Worm (Caenorhabditis elegans): ENCODE measurements around the gene sea-1.

Gene sea-1

DNA sequence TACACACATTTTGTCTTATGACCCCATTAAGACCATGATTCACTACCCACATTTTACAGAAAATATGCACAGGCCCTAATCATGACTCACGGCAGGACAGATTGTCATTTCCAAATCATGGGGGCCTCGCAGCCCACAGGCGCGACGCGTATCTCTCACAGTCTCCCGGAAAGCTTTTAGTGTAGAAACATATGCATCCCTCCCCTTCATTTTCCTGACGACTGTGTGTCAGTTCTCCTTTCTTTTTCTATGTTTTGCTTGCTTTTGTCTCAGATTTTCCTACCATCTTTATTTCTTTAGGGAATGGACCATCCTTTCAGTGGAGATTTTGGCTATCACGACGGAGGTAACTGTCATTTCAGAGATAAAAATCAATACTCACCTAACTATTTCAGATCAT lies 32.2 kb downstream of the sea-1 start, which contains the start of gene M151.1:
M151.1 (plus strand) TSS at position 301 of the 400 bp plus-strand sequence.
- no peak for TF ChIP-seq klf-2 (GFP tag; conservative IDR thresholded peaks at IDR 0.05)
- no peak for TF ChIP-seq med-1 (GFP tag; optimal IDR thresholded peaks at IDR 0.05; ENCODE audit: insufficient read depth)
- TF ChIP-seq ztf-23 (GFP tag; IDR thresholded peaks at IDR 0.05) = no peak
- no peak for TF ChIP-seq T22C8.4 (GFP tag; IDR thresholded peaks at IDR 0.05)
- TF ChIP-seq ztf-29 (GFP tag; IDR thresholded peaks at IDR 0.05) = no peak
- TF ChIP-seq tab-1 (GFP tag; IDR thresholded peaks at IDR 0.05) = no peak
- no peak for TF ChIP-seq ref-1 (GFP tag; conservative IDR thresholded peaks at IDR 0.05)
- no peak for TF ChIP-seq cog-1 (tag; optimal IDR thresholded peaks at IDR 0.05)

DNA sequence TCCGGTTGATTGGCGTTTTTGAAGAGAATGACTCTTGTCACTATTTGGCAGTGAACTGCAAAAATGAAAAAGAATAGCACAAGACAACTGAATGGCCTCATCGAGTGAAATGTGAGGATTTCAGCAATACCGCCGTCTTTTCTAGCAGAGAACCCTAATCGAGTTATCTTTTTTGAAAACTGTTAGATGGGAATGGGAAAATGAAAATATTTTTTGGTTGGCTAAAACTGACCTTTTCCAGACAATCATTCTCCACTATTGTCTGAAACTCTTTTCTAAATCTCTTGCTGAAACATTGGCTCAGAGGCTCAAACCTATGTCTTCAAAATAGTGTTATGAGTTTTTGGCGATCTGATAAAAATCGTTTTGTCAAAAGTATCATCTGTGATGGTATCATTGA lies 33.2 kb downstream of the sea-1 start, which contains the start of gene M151.10:
M151.10 (minus strand) TSS at position 101 of the 400 bp plus-strand sequence.
- TF ChIP-seq T22C8.4 (GFP tag; IDR thresholded peaks at IDR 0.05) (no peak), ztf-23 (GFP tag; IDR thresholded peaks at IDR 0.05) (no peak), tab-1 (GFP tag; IDR thresholded peaks at IDR 0.05) (no peak), med-1 (GFP tag; optimal IDR thresholded peaks at IDR 0.05; ENCODE audit: insufficient read depth) (no peak), ztf-29 (GFP tag; IDR thresholded peaks at IDR 0.05) (no peak), ref-1 (GFP tag; conservative IDR thresholded peaks at IDR 0.05) (no peak), flt-1 (GFP tag; IDR thresholded peaks at IDR 0.05) (no peak), cog-1 (tag; optimal IDR thresholded peaks at IDR 0.05) (no peak), klf-2 (GFP tag; conservative IDR thresholded peaks at IDR 0.05) (no peak)

DNA sequence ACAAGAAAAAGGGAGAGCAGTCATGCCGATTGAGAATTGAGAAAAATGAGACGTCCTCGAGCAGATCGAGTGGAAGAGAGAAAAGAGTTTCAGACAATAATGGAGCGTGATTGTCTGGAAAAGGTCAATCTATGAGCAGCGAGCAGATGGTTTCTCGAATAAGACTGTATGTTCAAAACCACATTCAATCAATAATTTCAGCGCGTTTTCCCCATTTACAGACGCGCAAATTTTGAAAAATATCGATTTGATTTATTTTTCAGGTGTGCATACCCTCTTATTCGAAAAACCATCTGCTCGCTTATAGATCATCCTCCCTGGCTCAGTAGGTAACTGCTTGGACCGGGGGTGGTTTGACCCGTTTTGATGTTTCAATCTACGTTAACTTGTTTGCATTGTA lies 34.2 kb downstream of the sea-1 start, which contains the start of gene fbxb-31:
fbxb-31 (minus strand) TSS at position 101 of the 400 bp plus-strand sequence.
- no peak for TF ChIP-seq ztf-29 (GFP tag; IDR thresholded peaks at IDR 0.05)
- no peak for TF ChIP-seq ref-1 (GFP tag; conservative IDR thresholded peaks at IDR 0.05)
- no peak for TF ChIP-seq ztf-23 (GFP tag; IDR thresholded peaks at IDR 0.05)
- no peak for TF ChIP-seq med-1 (GFP tag; optimal IDR thresholded peaks at IDR 0.05; ENCODE audit: insufficient read depth)
- no peak for TF ChIP-seq klf-2 (GFP tag; conservative IDR thresholded peaks at IDR 0.05)
- TF ChIP-seq flt-1 (GFP tag; IDR thresholded peaks at IDR 0.05) = no peak
- TF ChIP-seq cog-1 (tag; optimal IDR thresholded peaks at IDR 0.05) = no peak

DNA sequence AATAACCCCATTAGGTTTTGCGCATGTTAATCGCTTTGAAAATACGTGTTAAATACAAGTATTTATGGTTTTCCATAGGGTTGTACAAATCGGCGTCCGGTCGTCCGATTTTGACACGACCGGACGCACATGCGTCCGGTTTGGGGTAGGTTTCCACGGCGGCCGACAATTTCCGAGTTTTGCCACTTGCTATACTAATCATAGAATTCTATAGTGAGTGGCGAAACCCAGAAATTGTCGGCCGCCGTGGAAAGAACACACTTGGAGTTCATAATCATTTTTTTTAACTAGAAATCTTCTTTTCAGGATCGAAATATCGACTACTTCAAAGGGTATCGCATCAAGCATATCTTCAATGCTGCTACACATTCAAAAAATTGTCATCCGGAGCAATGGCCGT lies 38.6 kb downstream of the sea-1 start:
- no peak for TF ChIP-seq T22C8.4 (GFP tag; IDR thresholded peaks at IDR 0.05)
- TF ChIP-seq med-1 (GFP tag; optimal IDR thresholded peaks at IDR 0.05; ENCODE audit: insufficient read depth) = no peak
- no peak for TF ChIP-seq ref-1 (GFP tag; conservative IDR thresholded peaks at IDR 0.05)
- no peak for TF ChIP-seq klf-2 (GFP tag; conservative IDR thresholded peaks at IDR 0.05)
- no peak for TF ChIP-seq cog-1 (tag; optimal IDR thresholded peaks at IDR 0.05)
- TF ChIP-seq ztf-29 (GFP tag; IDR thresholded peaks at IDR 0.05) = no peak
- TF ChIP-seq tab-1 (GFP tag; IDR thresholded peaks at IDR 0.05) = no peak
- no peak for TF ChIP-seq flt-1 (GFP tag; IDR thresholded peaks at IDR 0.05)
- no peak for TF ChIP-seq ztf-23 (GFP tag; IDR thresholded peaks at IDR 0.05)

DNA sequence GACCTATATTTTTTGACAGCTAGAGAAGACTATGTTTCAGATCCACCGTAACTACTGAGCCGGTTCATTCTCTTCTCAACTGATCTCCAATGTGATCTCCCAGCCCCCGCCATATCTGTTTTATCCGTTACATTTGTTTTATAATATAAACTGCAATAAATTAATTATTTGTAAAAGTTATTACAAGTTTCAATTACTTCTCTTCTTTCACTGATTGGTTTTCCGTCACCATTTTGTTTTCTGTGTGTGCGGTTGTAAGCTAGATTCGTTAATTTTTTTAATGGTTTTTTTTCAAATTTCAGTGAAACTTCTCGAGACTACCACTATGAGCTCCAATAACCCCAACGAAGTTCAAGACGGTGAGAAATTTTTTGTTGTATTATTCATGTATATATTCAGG lies 42.6 kb downstream of the sea-1 start, which contains the start of gene M151.2:
M151.2 (plus strand) TSS at position 301 of the 400 bp plus-strand sequence.
- TF ChIP-seq klf-2 (GFP tag; conservative IDR thresholded peaks at IDR 0.05) (no peak), flt-1 (GFP tag; IDR thresholded peaks at IDR 0.05) (no peak), T22C8.4 (GFP tag; IDR thresholded peaks at IDR 0.05) (no peak), tab-1 (GFP tag; IDR thresholded peaks at IDR 0.05) (no peak), med-1 (GFP tag; optimal IDR thresholded peaks at IDR 0.05; ENCODE audit: insufficient read depth) (no peak), ztf-23 (GFP tag; IDR thresholded peaks at IDR 0.05) (no peak), ztf-29 (GFP tag; IDR thresholded peaks at IDR 0.05) (no peak), ref-1 (GFP tag; conservative IDR thresholded peaks at IDR 0.05) (no peak), cog-1 (tag; optimal IDR thresholded peaks at IDR 0.05) (no peak)

DNA sequence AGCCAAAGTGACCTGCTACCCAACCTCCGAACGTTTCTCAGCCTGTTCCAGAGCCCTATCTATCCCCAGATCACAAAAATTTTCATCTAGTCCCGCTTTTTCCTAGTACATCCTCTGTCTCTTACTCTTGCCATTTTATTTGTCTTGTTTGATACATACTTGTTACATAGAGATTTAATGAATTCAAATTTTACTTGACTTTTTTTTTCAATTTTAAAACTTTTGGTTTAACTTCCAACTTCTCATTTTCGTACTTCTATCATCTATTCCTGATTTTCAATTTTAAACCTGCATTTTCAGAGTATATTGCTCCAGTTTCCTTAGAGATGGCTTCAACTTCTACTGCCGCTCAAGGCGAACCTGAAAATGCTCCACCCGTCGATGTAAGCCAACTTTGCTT lies 46.5 kb downstream of the sea-1 start, which contains the start of gene M151.3:
M151.3 (plus strand) TSS at position 301 of the 400 bp plus-strand sequence.
- no peak for TF ChIP-seq ztf-29 (GFP tag; IDR thresholded peaks at IDR 0.05)
- no peak for TF ChIP-seq T22C8.4 (GFP tag; IDR thresholded peaks at IDR 0.05)

DNA sequence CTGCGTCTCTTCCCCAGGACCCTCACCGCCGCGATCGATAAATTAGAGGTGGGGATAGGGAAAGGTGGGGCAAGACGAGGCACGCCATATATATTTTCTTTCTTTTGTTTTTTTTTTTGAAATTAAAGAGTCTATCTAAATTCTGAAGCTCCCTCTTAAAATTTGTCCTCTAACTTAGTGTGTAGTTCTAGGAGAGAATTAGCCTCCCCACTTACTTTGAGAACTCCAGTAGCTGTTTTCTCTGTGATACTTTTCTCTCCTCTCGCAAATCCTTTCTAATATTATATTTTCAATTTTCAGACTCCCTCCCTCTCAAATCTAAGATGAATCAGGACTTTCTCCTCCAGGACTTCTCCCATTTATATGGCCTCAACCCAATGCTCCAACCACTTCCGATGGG lies 51.4 kb downstream of the sea-1 start, which contains the start of gene M151.7:
M151.7 (plus strand) TSS at position 301 of the 400 bp plus-strand sequence.
- TF ChIP-seq flt-1 (GFP tag; IDR thresholded peaks at IDR 0.05) (no peak), tab-1 (GFP tag; IDR thresholded peaks at IDR 0.05) (no peak), med-1 (GFP tag; optimal IDR thresholded peaks at IDR 0.05; ENCODE audit: insufficient read depth) (no peak), ref-1 (GFP tag; conservative IDR thresholded peaks at IDR 0.05) (no peak), ztf-29 (GFP tag; IDR thresholded peaks at IDR 0.05) (no peak), klf-2 (GFP tag; conservative IDR thresholded peaks at IDR 0.05) (no peak)
